Worm (Caenorhabditis elegans) whole organism, young adult: Measurements from ENCODE around the gene srlf-24.

ENCODE experiments used
- B0035.1 ChIP-seq: sonication (generic microtip); optimal IDR thresholded peaks from 2 replicates; lab custom pipeline; 2016; ENCODE audit warnings: missing genetic modification characterization, mild to moderate bottlenecking, missing compliant biosample characterization, missing genotype, missing genetic modification reagents
- C06A6.2 ChIP-seq: fragments of 200-800 bp; sonication (Bioruptor generic); conservative IDR thresholded peaks from 2 replicates; pipeline ENCODE4 v1.3.6; 2022; ENCODE audit warnings: missing genetic modification characterization, missing compliant biosample characterization
- F10E7.11 ChIP-seq: sonication (generic microtip); optimal IDR thresholded peaks from 2 replicates; lab custom pipeline; 2017; ENCODE audit warnings: mild to moderate bottlenecking, missing genetic modification characterization, moderate library complexity, missing compliant biosample characterization
- F22D6.2 ChIP-seq: sonication (generic microtip); optimal IDR thresholded peaks from 2 replicates; lab custom pipeline; 2016; ENCODE audit warnings: mild to moderate bottlenecking, missing genetic modification characterization, missing compliant biosample characterization
- F49E8.2 ChIP-seq: sonication (generic microtip); optimal IDR thresholded peaks from 3 replicates; lab custom pipeline; 2017; ENCODE audit warnings: missing genetic modification characterization, mild to moderate bottlenecking, missing compliant biosample characterization, antibody characterized with exemption, moderate library complexity; ENCODE audit not compliant: insufficient read depth
- F57A8.1 ChIP-seq: fragments of 200-800 bp; sonication (Bioruptor generic); optimal IDR thresholded peaks from 2 replicates; lab custom pipeline; 2018; ENCODE audit warnings: mild to moderate bottlenecking, missing genetic modification characterization, moderate library complexity, missing compliant biosample characterization
- K11D2.4 ChIP-seq: fragments of 200-800 bp; sonication (Bioruptor generic); IDR thresholded peaks from 2 replicates; pipeline ENCODE4 v1.3.6; 2022; ENCODE audit warnings: missing genetic modification reagents, missing genetic modification characterization, missing compliant biosample characterization
- Y95B8A.8 ChIP-seq: fragments of 200-800 bp; sonication (Bioruptor generic); IDR thresholded peaks from 2 replicates; pipeline ENCODE4 v1.3.6; 2022; ENCODE audit warnings: missing genetic modification reagents, missing genetic modification characterization, missing compliant biosample characterization
- ZK185.1 ChIP-seq: sonication (generic microtip); optimal IDR thresholded peaks from 2 replicates; lab custom pipeline; 2016; ENCODE audit warnings: mild to moderate bottlenecking, missing genetic modification characterization, missing compliant biosample characterization; ENCODE audit not compliant: poor library complexity, severe bottlenecking
- akir-1 ChIP-seq: fragments of 200-800 bp; sonication (Bioruptor generic); optimal IDR thresholded peaks from 2 replicates; lab custom pipeline; 2018; ENCODE audit warnings: mild to moderate bottlenecking, missing genetic modification characterization, moderate library complexity, missing compliant biosample characterization
- athp-1 ChIP-seq: sonication (generic microtip); optimal IDR thresholded peaks from 2 replicates; lab custom pipeline; 2017; ENCODE audit warnings: mild to moderate bottlenecking, missing genetic modification characterization, missing compliant biosample characterization
- attf-3 ChIP-seq: fragments of 200-800 bp; sonication (Bioruptor generic); conservative IDR thresholded peaks from 2 replicates; pipeline ENCODE4 v1.3.6; 2022; ENCODE audit warnings: missing genetic modification reagents, missing genetic modification characterization, missing compliant biosample characterization
- bed-2 ChIP-seq: fragments of 200-800 bp; sonication (Bioruptor generic); IDR thresholded peaks from 2 replicates; pipeline ENCODE4 v1.3.6; 2022; ENCODE audit warnings: missing genetic modification reagents, missing genetic modification characterization, missing compliant biosample characterization
- ceh-91 ChIP-seq: fragments of 200-800 bp; sonication (Bioruptor generic); IDR thresholded peaks from 2 replicates; pipeline ENCODE4 v1.3.6; 2022; ENCODE audit warnings: missing genetic modification reagents, missing genetic modification characterization, missing compliant biosample characterization
- dpff-1 ChIP-seq: sonication (generic microtip); optimal IDR thresholded peaks from 2 replicates; lab custom pipeline; 2017; ENCODE audit warnings: mild to moderate bottlenecking, missing genetic modification characterization, missing compliant biosample characterization
- dpl-1 ChIP-seq: fragments of 150-350 bp; optimal IDR thresholded peaks from 2 replicates; lab custom pipeline; 2014; ENCODE audit warnings: missing biosample characterization, missing genetic modification reagents, missing genetic modification characterization
- efl-1 ChIP-seq: fragments of 150-350 bp; optimal IDR thresholded peaks from 2 replicates; lab custom pipeline; 2014; ENCODE audit warnings: missing biosample characterization, missing genetic modification reagents, missing genetic modification characterization
- egl-44 ChIP-seq: fragments of 200-800 bp; sonication (Bioruptor generic); IDR thresholded peaks from 2 replicates; pipeline ENCODE4 v1.3.6; 2022; ENCODE audit warnings: missing genetic modification reagents, missing genetic modification characterization, missing compliant biosample characterization
- ekl-4 ChIP-seq: fragments of 200-800 bp; sonication (Bioruptor generic); IDR thresholded peaks from 2 replicates; pipeline ENCODE4 v1.3.6; 2022; ENCODE audit warnings: missing genetic modification reagents, missing genetic modification characterization, missing compliant biosample characterization
- ets-4 ChIP-seq: fragments of 200-800 bp; sonication (Bioruptor generic); optimal IDR thresholded peaks from 2 replicates; lab custom pipeline; 2018; ENCODE audit warnings: mild to moderate bottlenecking, missing genetic modification characterization, missing compliant biosample characterization
- fkh-3 ChIP-seq: sonication (generic microtip); optimal IDR thresholded peaks from 2 replicates; lab custom pipeline; 2016; ENCODE audit warnings: mild to moderate bottlenecking, missing genetic modification characterization, missing compliant biosample characterization
- him-1 ChIP-seq: sonication (generic microtip); optimal IDR thresholded peaks from 2 replicates; lab custom pipeline; 2016; ENCODE audit warnings: missing genotype, missing genetic modification reagents, missing genetic modification characterization, missing compliant biosample characterization
- hlh-12 ChIP-seq: sonication (generic microtip); optimal IDR thresholded peaks from 2 replicates; lab custom pipeline; 2016; ENCODE audit warnings: missing genetic modification characterization, missing compliant biosample characterization
- hmg-20 ChIP-seq: fragments of 200-800 bp; sonication (Bioruptor generic); IDR thresholded peaks from 2 replicates; pipeline ENCODE4 v1.3.6; 2022; ENCODE audit warnings: missing genetic modification reagents, missing genetic modification characterization, missing compliant biosample characterization
- hrde-1 ChIP-seq: sonication (generic microtip); optimal IDR thresholded peaks from 2 replicates; lab custom pipeline; 2016; ENCODE audit warnings: missing genetic modification characterization, mild to moderate bottlenecking, missing compliant biosample characterization, moderate library complexity, missing genotype, missing genetic modification reagents, borderline replicate concordance
- lag-1 ChIP-seq: fragments of 200-800 bp; sonication (Bioruptor generic); IDR thresholded peaks from 2 replicates; pipeline ENCODE4 v1.3.6; 2022; ENCODE audit warnings: missing genetic modification reagents, missing genetic modification characterization, missing compliant biosample characterization
- lin-26 ChIP-seq: fragments of 200-800 bp; sonication (Bioruptor generic); IDR thresholded peaks from 2 replicates; pipeline ENCODE4 v1.3.6; 2022; ENCODE audit warnings: missing genetic modification reagents, missing genetic modification characterization, missing compliant biosample characterization
- lin-40 ChIP-seq: sonication (generic microtip); optimal IDR thresholded peaks from 2 replicates; lab custom pipeline; 2016; ENCODE audit warnings: missing genetic modification characterization, mild to moderate bottlenecking, missing compliant biosample characterization, missing genotype, missing genetic modification reagents
- lin-54 ChIP-seq: fragments of 200-800 bp; sonication (Bioruptor generic); optimal IDR thresholded peaks from 2 replicates; lab custom pipeline; 2018; ENCODE audit warnings: mild to moderate bottlenecking, missing genetic modification characterization, missing compliant biosample characterization
- lsl-1 ChIP-seq: fragments of 200-800 bp; sonication (Bioruptor generic); optimal IDR thresholded peaks from 2 replicates; lab custom pipeline; 2018; ENCODE audit warnings: mild to moderate bottlenecking, missing genetic modification characterization, moderate library complexity, missing compliant biosample characterization
- lsy-27 ChIP-seq: sonication (generic microtip); optimal IDR thresholded peaks from 2 replicates; lab custom pipeline; 2017; ENCODE audit warnings: missing genetic modification characterization, mild to moderate bottlenecking, missing compliant biosample characterization, antibody characterized with exemption, missing genotype, borderline replicate concordance; ENCODE audit not compliant: insufficient read depth
- madf-3 ChIP-seq: fragments of 200-800 bp; sonication (Bioruptor generic); IDR thresholded peaks from 2 replicates; pipeline ENCODE4 v1.3.6; 2022; ENCODE audit warnings: missing genetic modification reagents, missing genetic modification characterization, missing compliant biosample characterization
- madf-8 ChIP-seq: fragments of 200-800 bp; sonication (Bioruptor generic); conservative IDR thresholded peaks from 2 replicates; pipeline ENCODE4 v1.3.6; 2022; ENCODE audit warnings: missing genetic modification reagents, missing genetic modification characterization, missing compliant biosample characterization
- mel-28 ChIP-seq: sonication (generic microtip); optimal IDR thresholded peaks from 2 replicates; lab custom pipeline; 2016; ENCODE audit warnings: borderline replicate concordance, mild to moderate bottlenecking, missing genetic modification characterization, missing compliant biosample characterization
- nfya-2 ChIP-seq: fragments of 200-800 bp; sonication (Bioruptor generic); IDR thresholded peaks from 2 replicates; pipeline ENCODE4 v1.3.6; 2022; ENCODE audit warnings: missing genetic modification reagents, missing genetic modification characterization, missing compliant biosample characterization
- nfyb-1 ChIP-seq: fragments of 200-800 bp; sonication (Bioruptor generic); IDR thresholded peaks from 2 replicates; pipeline ENCODE4 v1.3.6; 2022; ENCODE audit warnings: missing genetic modification reagents, missing genetic modification characterization, missing compliant biosample characterization
- nhr-27 ChIP-seq: fragments of 200-800 bp; sonication (Bioruptor generic); optimal IDR thresholded peaks from 2 replicates; lab custom pipeline; 2018; ENCODE audit warnings: mild to moderate bottlenecking, missing genetic modification characterization, moderate library complexity, missing compliant biosample characterization
- nhr-90 ChIP-seq: sonication (generic microtip); optimal IDR thresholded peaks from 2 replicates; lab custom pipeline; 2016; ENCODE audit warnings: missing genotype, mild to moderate bottlenecking, missing genetic modification characterization, missing compliant biosample characterization
- pha-4 ChIP-seq: fragments of 150-350 bp; sonication (generic microtip); optimal IDR thresholded peaks from 2 replicates; lab custom pipeline; 2014; ENCODE audit warnings: missing biosample characterization, missing genetic modification reagents, missing genetic modification characterization
- rcor-1 ChIP-seq: fragments of 200-800 bp; sonication (Bioruptor generic); IDR thresholded peaks from 2 replicates; pipeline ENCODE4 v1.3.6; 2022; ENCODE audit warnings: missing genetic modification reagents, missing genetic modification characterization, missing compliant biosample characterization
- tlf-1 ChIP-seq: fragments of 200-800 bp; sonication (Bioruptor generic); optimal IDR thresholded peaks from 2 replicates; lab custom pipeline; 2018; ENCODE audit warnings: mild to moderate bottlenecking, missing genetic modification characterization, missing compliant biosample characterization
- unc-62 ChIP-seq: fragments of 150-350 bp; optimal IDR thresholded peaks from 2 replicates; lab custom pipeline; 2014; ENCODE audit warnings: missing biosample characterization, missing genetic modification reagents, missing genetic modification characterization
- xnd-1 ChIP-seq: sonication (generic microtip); optimal IDR thresholded peaks from 2 replicates; lab custom pipeline; 2016; ENCODE audit warnings: missing genotype, missing genetic modification reagents, missing genetic modification characterization, missing compliant biosample characterization
- zfh-2 ChIP-seq: fragments of 200-800 bp; sonication (Bioruptor generic); conservative IDR thresholded peaks from 2 replicates; pipeline ENCODE4 v1.3.6; 2022; ENCODE audit warnings: missing genetic modification reagents, missing genetic modification characterization, missing compliant biosample characterization
- zim-3 ChIP-seq: sonication (generic microtip); optimal IDR thresholded peaks from 2 replicates; lab custom pipeline; 2017; ENCODE audit warnings: mild to moderate bottlenecking, missing genetic modification characterization, moderate library complexity, missing compliant biosample characterization
- ztf-25 ChIP-seq: fragments of 200-800 bp; sonication (Bioruptor generic); IDR thresholded peaks from 2 replicates; pipeline ENCODE4 v1.3.6; 2022; ENCODE audit warnings: missing genetic modification reagents, missing genetic modification characterization, missing compliant biosample characterization
- ztf-6 ChIP-seq: fragments of 200-800 bp; sonication (Bioruptor generic); IDR thresholded peaks from 2 replicates; pipeline ENCODE4 v1.3.6; 2022; ENCODE audit warnings: missing genetic modification reagents, missing genetic modification characterization, missing compliant biosample characterization

Gene srlf-24

ce11 chrIV:11142314-11143227 is 36.9 kb upstream of the srlf-24 start, which contains the start of gene skih-2 (continued):
- no peak for TF ChIP-seq pha-4
- peak; percentile 30; the same call in 1 of the 2 replicates for TF ChIP-seq rcor-1 (GFP tag; lab: Robert Waterston, UW)
- TF ChIP-seq hmg-20 (GFP tag; lab: Robert Waterston, UW) = no peak
- TF ChIP-seq attf-3 = no peak
- TF ChIP-seq Y95B8A.8 (GFP tag; lab: Robert Waterston, UW) = no peak
- TF ChIP-seq F10E7.11 = no peak
- TF ChIP-seq nhr-90 (tag; lab: Kevin White, UChicago) = no peak
- TF ChIP-seq athp-1 (tag; lab: Kevin White, UChicago) = no peak
- no peak for TF ChIP-seq egl-44
- no peak for TF ChIP-seq lsy-27 (tag; lab: Kevin White, UChicago)
- no peak for TF ChIP-seq K11D2.4 (GFP tag; lab: Robert Waterston, UW)
- TF ChIP-seq B0035.1 = no peak
- no peak for TF ChIP-seq F57A8.1 (GFP tag; lab: Kevin White, UChicago)
- TF ChIP-seq madf-8 (GFP tag; lab: Robert Waterston, UW) = peak; percentile 78
- peak; percentile 70 for TF ChIP-seq dpl-1 (GFP tag; lab: Kevin White, UChicago)
- TF ChIP-seq nfya-2 (GFP tag; lab: Robert Waterston, UW) = no peak
- TF ChIP-seq lin-26 = no peak
- peak; percentile 72 for TF ChIP-seq efl-1 (GFP tag; lab: Kevin White, UChicago)
- TF ChIP-seq ztf-6 (GFP tag; lab: Robert Waterston, UW) = no peak
- TF ChIP-seq lin-40 (tag; lab: Kevin White, UChicago) = no peak
- TF ChIP-seq lag-1 = no peak
- TF ChIP-seq F49E8.2 (tag; lab: Kevin White, UChicago) = peak; percentile 66
- TF ChIP-seq unc-62 = no peak
- peak; percentile 2 for TF ChIP-seq him-1
- peak; percentile 91 for TF ChIP-seq xnd-1 (tag; lab: Kevin White, UChicago)
- no peak for TF ChIP-seq ets-4
- no peak for TF ChIP-seq ZK185.1 (tag; lab: Kevin White, UChicago)
- no peak for TF ChIP-seq dpff-1 (tag; lab: Kevin White, UChicago)
- peak; percentile 73 for TF ChIP-seq ceh-91
- TF ChIP-seq bed-2 = no peak
- TF ChIP-seq ztf-25 = no peak
- TF ChIP-seq nfyb-1 = peak; percentile 45; the same call in 1 of the 2 replicates
- TF ChIP-seq lsl-1 = peak; percentile 93
- no peak for TF ChIP-seq C06A6.2 (GFP tag; lab: Robert Waterston, UW)
- 0 out of 2 replicates have a peak, but pooled peaks have one; percentile 15 for TF ChIP-seq ekl-4
- TF ChIP-seq hlh-12 (tag; lab: Kevin White, UChicago) = no peak
- no peak for TF ChIP-seq fkh-3
- TF ChIP-seq F22D6.2 = no peak
- peak; percentile 75 for TF ChIP-seq lin-54
- no peak for TF ChIP-seq madf-3 (GFP tag; lab: Robert Waterston, UW)
- no peak for TF ChIP-seq zfh-2
- TF ChIP-seq tlf-1 (GFP tag; lab: Kevin White, UChicago) = no peak
- no peak for TF ChIP-seq hrde-1 (tag; lab: Kevin White, UChicago)
- TF ChIP-seq mel-28 (tag; lab: Kevin White, UChicago) = no peak
- TF ChIP-seq akir-1 (GFP tag; lab: Kevin White, UChicago) = no peak
- TF ChIP-seq nhr-27 = no peak
- no peak for TF ChIP-seq zim-3 (tag; lab: Kevin White, UChicago)
